Worm (Caenorhabditis elegans): Measurements from ENCODE around the gene T28F3.9.

DNA sequence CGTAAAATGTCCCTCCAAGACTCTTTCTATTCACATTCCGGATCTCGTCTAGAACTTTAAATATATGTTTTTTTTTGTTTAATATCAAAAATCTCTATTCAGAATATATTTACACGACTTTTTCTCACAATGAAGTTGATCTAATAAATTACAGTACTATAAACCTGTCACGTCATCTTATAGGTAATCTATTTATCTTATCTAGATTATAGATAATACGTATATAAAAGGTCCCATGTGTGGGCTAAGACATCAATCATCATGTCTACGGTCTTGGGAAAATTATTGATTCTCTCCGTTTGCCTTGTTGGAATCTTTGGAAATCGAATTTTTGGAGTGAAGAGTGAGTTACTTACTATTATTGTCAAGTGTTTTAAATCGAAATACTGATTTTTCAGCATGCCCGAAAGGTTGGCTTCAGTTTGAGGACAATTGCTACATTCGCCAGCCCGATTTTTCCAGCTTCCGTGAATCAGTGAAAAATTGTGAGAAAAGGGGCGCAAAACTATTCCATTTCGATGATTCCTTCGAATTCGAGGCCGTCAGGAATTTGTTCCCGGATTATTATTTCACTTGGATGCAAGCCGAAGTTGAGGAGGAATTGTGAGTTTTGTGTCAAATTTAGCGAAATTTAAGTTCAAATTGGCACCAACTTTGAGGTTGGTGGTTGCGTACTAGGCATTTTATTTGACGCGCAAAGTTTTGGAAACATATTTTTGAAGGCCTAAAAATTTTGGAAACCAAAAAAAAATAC, 31.4 kb upstream of the T28F3.9 start, which contains the start of gene clec-196:
- TF ChIP-seq nhr-11 (tag; optimal IDR thresholded peaks at IDR 0.05) (no peak), lin-15B (tag; optimal IDR thresholded peaks at IDR 0.05) (no peak), aly-2 (tag; optimal IDR thresholded peaks at IDR 0.05) (no peak), nhr-23 (tag; optimal IDR thresholded peaks at IDR 0.05) (no peak), egl-27 (tag; optimal IDR thresholded peaks at IDR 0.05) (no peak), fos-1 (tag; optimal IDR thresholded peaks at IDR 0.05) (no peak), ceh-82 (tag; optimal IDR thresholded peaks at IDR 0.05) (no peak), daf-12 (tag; optimal IDR thresholded peaks at IDR 0.05) (no peak), ceh-28 (tag; optimal IDR thresholded peaks at IDR 0.05) (no peak), sea-2 (GFP tag; optimal IDR thresholded peaks at IDR 0.05) (no peak), ztf-4 (tag; optimal IDR thresholded peaks at IDR 0.05) (no peak)
